Fruit fly (Drosophila melanogaster) whole organism, embryonic: ENCODE measurements around the gene CG33640.
A peak's percentile ranks its signal among the peaks of the same experiment; 100 is the strongest.

Source experiments
- Ada2b ChIP-seq: fragments of 200-800 bp; sonication (Bioruptor generic); IDR thresholded peaks from 2 replicates; pipeline ENCODE4 v1.3.6; 2022; ENCODE audit warnings: missing biosample characterization, missing genetic modification characterization
- Atf3 ChIP-seq: fragments of 200-800 bp; sonication (Bioruptor generic); optimal IDR thresholded peaks from 3 replicates; lab custom pipeline; 2016; ENCODE audit warnings: missing biosample characterization, missing genetic modification characterization
- BtbVII ChIP-seq: fragments of 200-800 bp; sonication (Bioruptor generic); optimal IDR thresholded peaks from 3 replicates; lab custom pipeline; 2017; ENCODE audit warnings: missing biosample characterization, mild to moderate bottlenecking, missing genetic modification characterization
- CG10979 ChIP-seq: fragments of 200-800 bp; sonication (Bioruptor generic); optimal IDR thresholded peaks from 2 replicates; lab custom pipeline; 2018; ENCODE audit warnings: missing biosample characterization, mild to moderate bottlenecking, missing genetic modification characterization, moderate library complexity
- CG12071 ChIP-seq: fragments of 200-800 bp; sonication (Bioruptor generic); optimal IDR thresholded peaks from 3 replicates; lab custom pipeline; 2018; ENCODE audit warnings: missing biosample characterization, mild to moderate bottlenecking, missing genetic modification characterization
- CG12219 ChIP-seq: fragments of 200-800 bp; sonication (Bioruptor generic); optimal IDR thresholded peaks from 3 replicates; lab custom pipeline; 2018; ENCODE audit warnings: missing biosample characterization, mild to moderate bottlenecking, missing genetic modification characterization
- CG12942 ChIP-seq: fragments of 200-800 bp; sonication (Bioruptor generic); optimal IDR thresholded peaks from 3 replicates; lab custom pipeline; 2016; ENCODE audit warnings: missing biosample characterization, missing genetic modification characterization
- CG14860 ChIP-seq: fragments of 200-800 bp; sonication (Bioruptor generic); IDR thresholded peaks from 3 replicates; pipeline ENCODE4 v1.3.6; 2022; ENCODE audit warnings: missing biosample characterization, missing genetic modification characterization; ENCODE audit not compliant: partially characterized antibody
- CG16863 ChIP-seq: fragments of 200-800 bp; sonication (Bioruptor generic); optimal IDR thresholded peaks from 3 replicates; lab custom pipeline; 2016; ENCODE audit warnings: missing biosample characterization, missing genetic modification characterization
- CG31224 ChIP-seq: fragments of 200-800 bp; sonication (Bioruptor generic); IDR thresholded peaks from 2 replicates; pipeline ENCODE4 v1.3.6; 2022; ENCODE audit warnings: missing biosample characterization, missing genetic modification characterization
- CG34422 ChIP-seq: fragments of 200-800 bp; sonication (Bioruptor generic); IDR thresholded peaks from 3 replicates; pipeline ENCODE4 v1.3.6; 2022; ENCODE audit warnings: missing biosample characterization, missing genetic modification characterization
- CG3838 ChIP-seq: fragments of 200-800 bp; sonication (Bioruptor generic); optimal IDR thresholded peaks from 3 replicates; lab custom pipeline; 2016; ENCODE audit warnings: missing biosample characterization, missing genetic modification characterization
- CG3995 ChIP-seq: fragments of 200-800 bp; sonication (Bioruptor generic); optimal IDR thresholded peaks from 3 replicates; lab custom pipeline; 2016; ENCODE audit warnings: missing biosample characterization, missing genetic modification characterization
- CG4730 ChIP-seq: fragments of 200-800 bp; sonication (Bioruptor generic); IDR thresholded peaks from 2 replicates; pipeline ENCODE4 v1.3.6; 2022; ENCODE audit warnings: missing biosample characterization, missing genetic modification characterization
- CG5180 ChIP-seq: fragments of 200-800 bp; sonication (Bioruptor generic); optimal IDR thresholded peaks from 3 replicates; lab custom pipeline; 2017; ENCODE audit warnings: missing biosample characterization, missing genetic modification characterization, mild to moderate bottlenecking, moderate library complexity, missing genetic modification reagents
- CG6689 ChIP-seq: fragments of 200-800 bp; sonication (Bioruptor generic); IDR thresholded peaks from 2 replicates; pipeline ENCODE4 v1.3.6; 2022; ENCODE audit warnings: missing biosample characterization, missing genetic modification characterization
- CG6813 ChIP-seq: fragments of 200-800 bp; sonication (Bioruptor generic); optimal IDR thresholded peaks from 2 replicates; lab custom pipeline; 2017; ENCODE audit warnings: missing biosample characterization, missing genetic modification characterization, mild to moderate bottlenecking, moderate library complexity, missing genetic modification reagents
- CG7786 ChIP-seq: fragments of 200-800 bp; sonication (Bioruptor generic); optimal IDR thresholded peaks from 2 replicates; lab custom pipeline; 2016; ENCODE audit warnings: missing biosample characterization, missing genetic modification characterization
- CG8944 ChIP-seq: fragments of 200-800 bp; sonication (Bioruptor generic); optimal IDR thresholded peaks from 3 replicates; lab custom pipeline; 2016; ENCODE audit warnings: missing biosample characterization, missing genetic modification characterization
- CG9797 ChIP-seq: fragments of 200-800 bp; sonication (Bioruptor generic); optimal IDR thresholded peaks from 3 replicates; lab custom pipeline; 2018; ENCODE audit warnings: missing biosample characterization, mild to moderate bottlenecking, missing genetic modification characterization
- CrebB ChIP-seq: fragments of 200-800 bp; sonication (Bioruptor generic); optimal IDR thresholded peaks from 3 replicates; lab custom pipeline; 2018; ENCODE audit warnings: missing biosample characterization, mild to moderate bottlenecking, missing genetic modification characterization
- Fer1 ChIP-seq: fragments of 200-800 bp; sonication (Bioruptor generic); optimal IDR thresholded peaks from 2 replicates; lab custom pipeline; 2017; ENCODE audit warnings: missing biosample characterization, mild to moderate bottlenecking, missing genetic modification characterization
- Fer2 ChIP-seq: fragments of 200-800 bp; sonication (Bioruptor generic); optimal IDR thresholded peaks from 2 replicates; lab custom pipeline; 2018; ENCODE audit warnings: missing biosample characterization, mild to moderate bottlenecking, missing genetic modification characterization, moderate library complexity
- H15 ChIP-seq: fragments of 200-800 bp; sonication (Bioruptor generic); IDR thresholded peaks from 3 replicates; pipeline ENCODE4 v1.3.6; 2022; ENCODE audit warnings: missing biosample characterization, missing genetic modification characterization
- HLH4C ChIP-seq: fragments of 200-800 bp; sonication (Bioruptor generic); IDR thresholded peaks from 3 replicates; pipeline ENCODE4 v1.3.6; 2022; ENCODE audit warnings: missing biosample characterization, missing genetic modification characterization; ENCODE audit not compliant: partially characterized antibody
- HLH54F ChIP-seq: fragments of 200-800 bp; sonication (Bioruptor generic); optimal IDR thresholded peaks from 3 replicates; lab custom pipeline; 2016; ENCODE audit warnings: missing biosample characterization, missing genetic modification characterization
- Hsf ChIP-seq: fragments of 200-800 bp; sonication (Bioruptor generic); optimal IDR thresholded peaks from 3 replicates; lab custom pipeline; 2016; ENCODE audit warnings: missing biosample characterization, missing genetic modification characterization
- PHDP ChIP-seq: fragments of 200-800 bp; sonication (Bioruptor generic); optimal IDR thresholded peaks from 3 replicates; lab custom pipeline; 2018; ENCODE audit warnings: missing biosample characterization, mild to moderate bottlenecking, missing genetic modification characterization, moderate library complexity
- Ravus ChIP-seq: fragments of 200-800 bp; sonication (Bioruptor generic); IDR thresholded peaks from 2 replicates; pipeline ENCODE4 v1.3.6; 2022; ENCODE audit warnings: missing biosample characterization, missing genetic modification characterization
- Spps ChIP-seq: fragments of 200-800 bp; sonication (Bioruptor generic); optimal IDR thresholded peaks from 2 replicates; lab custom pipeline; 2018; ENCODE audit warnings: missing biosample characterization, mild to moderate bottlenecking, missing genetic modification characterization
- Sry-β ChIP-seq: fragments of 200-800 bp; sonication (Bioruptor generic); optimal IDR thresholded peaks from 2 replicates; lab custom pipeline; 2018; ENCODE audit warnings: missing biosample characterization, mild to moderate bottlenecking, missing genetic modification characterization, moderate library complexity
- Ssrp ChIP-seq: fragments of 200-800 bp; sonication (Bioruptor generic); optimal IDR thresholded peaks from 2 replicates; lab custom pipeline; 2018; ENCODE audit warnings: missing biosample characterization, mild to moderate bottlenecking, missing genetic modification characterization, moderate library complexity
- TFAM ChIP-seq: fragments of 200-800 bp; sonication (Bioruptor generic); optimal IDR thresholded peaks from 2 replicates; lab custom pipeline; 2017; ENCODE audit warnings: missing biosample characterization, missing genetic modification characterization, inconsistent platforms
- ap ChIP-seq: fragments of 200-800 bp; sonication (Bioruptor generic); IDR thresholded peaks from 2 replicates; pipeline ENCODE4 v1.3.6; 2022; ENCODE audit warnings: missing biosample characterization, missing genetic modification characterization
- ara ChIP-seq: fragments of 200-800 bp; sonication (Bioruptor generic); IDR thresholded peaks from 2 replicates; pipeline ENCODE4 v1.3.6; 2022; ENCODE audit warnings: missing biosample characterization, missing genetic modification characterization
- br ChIP-seq: fragments of >200 bp; optimal IDR thresholded peaks from 2 replicates; lab custom pipeline; 2017
- cas ChIP-seq: fragments of 200-800 bp; sonication (Bioruptor generic); IDR thresholded peaks from 2 replicates; pipeline ENCODE4 v1.3.6; 2022; ENCODE audit warnings: missing biosample characterization, missing genetic modification characterization
- crol ChIP-seq: fragments of 200-800 bp; sonication (Bioruptor generic); IDR thresholded peaks from 2 replicates; pipeline ENCODE4 v1.3.6; 2022; ENCODE audit warnings: missing biosample characterization, missing genetic modification characterization
- disco-r ChIP-seq: fragments of 200-800 bp; sonication (Bioruptor generic); optimal IDR thresholded peaks from 2 replicates; lab custom pipeline; 2016; ENCODE audit warnings: missing biosample characterization, missing genetic modification characterization
- eve ChIP-seq, 2 experiments: fragments of >200 bp; optimal IDR thresholded peaks; 2 replicates each; lab custom pipeline; 2017; ENCODE audit warnings: missing biosample characterization in 2 of 2, missing genetic modification characterization in 2 of 2
- fu2 ChIP-seq: fragments of 200-800 bp; sonication (Bioruptor generic); optimal IDR thresholded peaks from 2 replicates; lab custom pipeline; 2016; ENCODE audit warnings: missing biosample characterization, missing genetic modification characterization
- jigr1 ChIP-seq: fragments of 200-800 bp; sonication (Bioruptor generic); IDR thresholded peaks from 3 replicates; pipeline ENCODE4 v1.3.6; 2022; ENCODE audit warnings: missing biosample characterization, missing genetic modification characterization
- ro ChIP-seq: fragments of 200-800 bp; sonication (Bioruptor generic); IDR thresholded peaks from 2 replicates; pipeline ENCODE4 v1.3.6; 2022; ENCODE audit warnings: missing biosample characterization, missing genetic modification characterization
- schlank ChIP-seq: fragments of 200-800 bp; sonication (Bioruptor generic); optimal IDR thresholded peaks from 2 replicates; lab custom pipeline; 2018; ENCODE audit warnings: missing biosample characterization, mild to moderate bottlenecking, missing genetic modification characterization
- tup ChIP-seq: fragments of 200-800 bp; sonication (Bioruptor generic); optimal IDR thresholded peaks from 2 replicates; lab custom pipeline; 2016; ENCODE audit warnings: missing biosample characterization, mild to moderate bottlenecking, missing genetic modification characterization, moderate library complexity
- usp ChIP-seq: fragments of >200 bp; optimal IDR thresholded peaks from 2 replicates; lab custom pipeline; 2017; ENCODE audit warnings: missing biosample characterization, missing genetic modification characterization
- wek ChIP-seq: fragments of 200-800 bp; sonication (Bioruptor generic); optimal IDR thresholded peaks from 3 replicates; lab custom pipeline; 2018; ENCODE audit warnings: missing biosample characterization, mild to moderate bottlenecking, missing genetic modification characterization, moderate library complexity
- wor ChIP-seq: fragments of 200-800 bp; sonication (Bioruptor generic); IDR thresholded peaks from 2 replicates; pipeline ENCODE4 v1.3.6; 2022; ENCODE audit warnings: missing biosample characterization, missing genetic modification characterization
- zen2 ChIP-seq: fragments of 200-800 bp; sonication (Bioruptor generic); IDR thresholded peaks from 3 replicates; pipeline ENCODE4 v1.3.6; 2022; ENCODE audit warnings: missing biosample characterization, missing genetic modification characterization; ENCODE audit not compliant: partially characterized antibody

Gene CG33640

dm6 chr2L:13513331-13514261 is 14.0 kb upstream of the CG33640 start (continued):
- 0 out of 3 replicates have a peak, but pooled peaks have one; percentile 44 for TF ChIP-seq HLH4C
- peak; percentile 38 for TF ChIP-seq CG12071 (GFP tag; lab: Kevin White, UChicago)
- TF ChIP-seq TFAM = peak; percentile 10
- peak; percentile 50 for TF ChIP-seq CG31224 (GFP tag; lab: Robert Waterston, UW)
- TF ChIP-seq CG5180 = peak; percentile 17
- TF ChIP-seq tup (GFP tag; lab: Kevin White, UChicago) = no peak
- no peak for TF ChIP-seq CG9797 (GFP tag; lab: Kevin White, UChicago)
- peak; percentile 65; the same call in 1 of the 3 replicates for TF ChIP-seq H15
- peak in 1 of 2 experiments; percentile 86 for TF ChIP-seq eve (GFP tag; optimal IDR thresholded peaks at IDR 0.05; lab: Kevin White, UChicago)
- TF ChIP-seq CG3995 = no peak
- TF ChIP-seq CG14860 (GFP tag; lab: Robert Waterston, UW) = no peak
- peak; percentile 33 for TF ChIP-seq CG6813 (GFP tag; lab: Kevin White, UChicago)
- TF ChIP-seq PHDP = peak; percentile 48
- TF ChIP-seq CG10979 (tag; lab: Kevin White, UChicago) = peak; percentile 44
- TF ChIP-seq CG12942 (GFP tag; lab: Kevin White, UChicago) = no peak
- TF ChIP-seq usp = no peak
- TF ChIP-seq CG6689 = peak; percentile 76
- TF ChIP-seq CG34422 (GFP tag; lab: Robert Waterston, UW) = peak; percentile 61; the same call in 2 of the 3 replicates
- TF ChIP-seq CG7786 = peak; percentile 77
- peak; percentile 43 for TF ChIP-seq Ssrp (tag; lab: Kevin White, UChicago)
- TF ChIP-seq CG16863 (GFP tag; lab: Kevin White, UChicago) = peak; percentile 69
- peak; percentile 71 for TF ChIP-seq CG8944 (GFP tag; lab: Kevin White, UChicago)
- TF ChIP-seq ap (GFP tag; lab: Robert Waterston, UW) = peak; percentile 64
- peak; percentile 20 for TF ChIP-seq Fer1 (GFP tag; lab: Kevin White, UChicago)
- TF ChIP-seq Ada2b (GFP tag; lab: Robert Waterston, UW) = peak; percentile 69; the same call in 1 of the 2 replicates
- TF ChIP-seq CG12219 = peak; percentile 44
- TF ChIP-seq Fer2 = peak; percentile 9
- TF ChIP-seq jigr1 (GFP tag; lab: Robert Waterston, UW) = no peak
- TF ChIP-seq Atf3 = peak; percentile 23
- TF ChIP-seq fu2 (GFP tag; lab: Kevin White, UChicago) = peak; percentile 47
- TF ChIP-seq CG3838 (GFP tag; lab: Kevin White, UChicago) = no peak
- TF ChIP-seq schlank (tag; lab: Kevin White, UChicago) = peak; percentile 3
- TF ChIP-seq HLH54F (GFP tag; lab: Kevin White, UChicago) = peak; percentile 71
- peak; percentile 44 for TF ChIP-seq wek (GFP tag; lab: Kevin White, UChicago)
- TF ChIP-seq disco-r (GFP tag; lab: Kevin White, UChicago) = no peak
- no peak for TF ChIP-seq Spps (tag; lab: Kevin White, UChicago)
- TF ChIP-seq Sry-β (GFP tag; lab: Kevin White, UChicago) = no peak
- no peak for TF ChIP-seq CG4730 (GFP tag; lab: Robert Waterston, UW)
- peak; percentile 43 for TF ChIP-seq BtbVII
- TF ChIP-seq ro (GFP tag; lab: Robert Waterston, UW) = peak; percentile 45
- TF ChIP-seq Hsf (GFP tag; lab: Kevin White, UChicago) = peak; percentile 69
- peak; percentile 34; the same call in 1 of the 2 replicates for TF ChIP-seq wor (GFP tag; lab: Robert Waterston, UW)
- peak; percentile 77 for TF ChIP-seq zen2 (GFP tag; lab: Robert Waterston, UW)
- TF ChIP-seq br = no peak
- TF ChIP-seq crol (GFP tag; lab: Robert Waterston, UW) = no peak
- no peak for TF ChIP-seq CrebB (tag; lab: Kevin White, UChicago)
- TF ChIP-seq Ravus = no peak; the same call in 1 of the 2 replicates
- no peak for TF ChIP-seq cas (GFP tag; lab: Robert Waterston, UW)
- peak; percentile 48; the same call in 1 of the 2 replicates for TF ChIP-seq ara (GFP tag; lab: Robert Waterston, UW)
